Worm (Caenorhabditis elegans) whole organism, midembryonic: ENCODE measurements around the gene mltn-11.

Experiments used
- T22C8.4 ChIP-seq: fragments of 200-800 bp; sonication (Bioruptor generic); IDR thresholded peaks from 2 replicates; pipeline ENCODE4 v1.3.6; 2022; ENCODE audit warnings: missing genetic modification characterization, missing compliant biosample characterization
- cog-1 ChIP-seq: sonication (generic microtip); optimal IDR thresholded peaks from 2 replicates; lab custom pipeline; 2016; ENCODE audit warnings: missing genetic modification characterization, missing compliant biosample characterization
- flt-1 ChIP-seq: fragments of 200-800 bp; sonication (Bioruptor generic); IDR thresholded peaks from 2 replicates; pipeline ENCODE4 v1.3.6; 2022; ENCODE audit warnings: missing genetic modification characterization, missing compliant biosample characterization
- klf-2 ChIP-seq: fragments of 200-800 bp; sonication (Bioruptor generic); conservative IDR thresholded peaks from 2 replicates; pipeline ENCODE4 v1.3.6; 2022; ENCODE audit warnings: missing genetic modification reagents, missing genetic modification characterization, missing compliant biosample characterization
- med-1 ChIP-seq: sonication (generic microtip); optimal IDR thresholded peaks from 2 replicates; lab custom pipeline; 2017; ENCODE audit warnings: missing genetic modification characterization, mild to moderate bottlenecking, missing compliant biosample characterization, antibody characterized with exemption, missing genetic modification reagents; ENCODE audit not compliant: insufficient read depth
- ref-1 ChIP-seq: fragments of 200-800 bp; sonication (Bioruptor generic); conservative IDR thresholded peaks from 2 replicates; pipeline ENCODE4 v1.3.6; 2022; ENCODE audit warnings: missing genetic modification reagents, missing genetic modification characterization, missing compliant biosample characterization
- tab-1 ChIP-seq: fragments of 200-800 bp; sonication (Bioruptor generic); IDR thresholded peaks from 2 replicates; pipeline ENCODE4 v1.3.6; 2022; ENCODE audit warnings: missing genetic modification characterization, missing compliant biosample characterization
- ztf-23 ChIP-seq: fragments of 200-800 bp; sonication (Bioruptor generic); IDR thresholded peaks from 2 replicates; pipeline ENCODE4 v1.3.6; 2022; ENCODE audit warnings: missing genetic modification reagents, missing genetic modification characterization, missing compliant biosample characterization
- ztf-29 ChIP-seq: fragments of 200-800 bp; sonication (Bioruptor generic); IDR thresholded peaks from 2 replicates; pipeline ENCODE4 v1.3.6; 2022; ENCODE audit warnings: missing genetic modification reagents, missing genetic modification characterization, missing compliant biosample characterization

The mltn-11 gene

DNA sequence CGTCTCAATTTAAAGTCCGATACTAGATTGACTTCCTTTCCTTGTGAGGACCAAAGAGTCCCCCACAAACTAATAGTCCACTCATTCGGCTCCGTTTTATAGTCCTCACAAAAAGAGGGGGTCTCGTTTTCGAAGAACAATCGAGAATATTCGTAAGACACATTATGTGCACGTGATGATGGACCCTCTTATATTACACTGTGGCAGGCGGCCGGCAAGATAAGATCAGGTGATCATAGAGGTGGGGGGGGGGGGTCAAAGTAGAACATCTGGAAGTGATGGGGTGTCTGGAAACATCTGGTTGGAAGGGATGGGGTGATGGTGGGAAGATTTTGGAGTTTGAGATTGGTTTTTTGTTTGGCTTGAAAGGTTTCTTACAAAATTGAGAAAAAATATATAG, 37.5 kb upstream of the mltn-11 start:
- TF ChIP-seq ref-1 (no peak), T22C8.4 (no peak), klf-2 (GFP tag; lab: Robert Waterston, UW) (no peak)

DNA sequence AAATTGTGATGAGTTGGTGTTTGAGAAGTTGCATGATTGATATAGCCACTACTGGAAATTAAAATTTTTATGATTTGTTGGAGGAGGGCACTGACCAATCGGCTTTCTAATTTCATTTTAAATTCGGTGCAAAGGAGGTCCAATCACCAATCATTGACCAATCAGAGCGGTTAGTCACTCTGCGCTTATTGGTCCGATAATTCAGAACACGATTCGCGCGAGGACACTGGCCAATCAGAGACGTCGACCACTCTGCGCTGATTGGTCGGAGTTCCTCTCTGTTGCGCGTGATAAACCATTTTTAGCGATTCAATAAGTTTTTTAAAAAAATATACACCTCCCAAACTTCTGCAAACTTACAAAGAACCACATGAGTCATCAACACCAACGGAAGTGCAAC, 36.2 kb upstream of the mltn-11 start:
- no peak for TF ChIP-seq tab-1
- no peak for TF ChIP-seq ztf-29 (GFP tag; lab: Robert Waterston, UW)
- no peak for TF ChIP-seq ztf-23 (GFP tag; lab: Robert Waterston, UW)
- TF ChIP-seq ref-1, result no peak
- TF ChIP-seq med-1 (GFP tag; lab: Kevin White, UChicago), result no peak
- TF ChIP-seq flt-1, result no peak
- TF ChIP-seq T22C8.4, result no peak
- TF ChIP-seq klf-2 (GFP tag; lab: Robert Waterston, UW), result no peak
- TF ChIP-seq cog-1 (tag; lab: Kevin White, UChicago), result no peak

DNA sequence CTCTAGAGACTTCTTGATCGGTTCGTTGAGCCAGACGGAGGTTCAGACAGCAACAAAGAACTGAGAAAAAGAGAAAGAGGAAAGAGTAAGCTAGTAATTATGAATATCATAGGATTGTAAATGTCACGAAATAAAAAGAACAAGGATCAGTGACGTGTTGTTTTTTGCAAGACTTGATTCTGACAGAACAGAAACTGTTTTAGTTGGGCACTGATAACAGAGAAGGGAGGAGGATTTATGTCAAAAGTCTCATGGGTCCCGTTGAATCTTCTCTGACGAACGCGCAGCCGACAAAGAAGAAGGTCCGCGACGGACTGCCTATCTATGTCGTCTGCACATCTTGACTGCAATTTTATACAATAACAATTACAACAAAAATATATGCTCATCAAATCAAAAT, 35.4 kb upstream of the mltn-11 start, which contains the start of gene T03E6.9:
Gene T03E6.9, minus strand, starts transcription at position 101 of the 400 bp plus-strand sequence.
- TF ChIP-seq med-1 (GFP tag; lab: Kevin White, UChicago), result no peak
- no peak for TF ChIP-seq ref-1
- no peak for TF ChIP-seq ztf-29 (GFP tag; lab: Robert Waterston, UW)
- TF ChIP-seq tab-1, result no peak
- no peak for TF ChIP-seq cog-1 (tag; lab: Kevin White, UChicago)
- no peak for TF ChIP-seq flt-1
- TF ChIP-seq klf-2 (GFP tag; lab: Robert Waterston, UW), result no peak
- TF ChIP-seq T22C8.4, result no peak
- no peak for TF ChIP-seq ztf-23 (GFP tag; lab: Robert Waterston, UW)

DNA sequence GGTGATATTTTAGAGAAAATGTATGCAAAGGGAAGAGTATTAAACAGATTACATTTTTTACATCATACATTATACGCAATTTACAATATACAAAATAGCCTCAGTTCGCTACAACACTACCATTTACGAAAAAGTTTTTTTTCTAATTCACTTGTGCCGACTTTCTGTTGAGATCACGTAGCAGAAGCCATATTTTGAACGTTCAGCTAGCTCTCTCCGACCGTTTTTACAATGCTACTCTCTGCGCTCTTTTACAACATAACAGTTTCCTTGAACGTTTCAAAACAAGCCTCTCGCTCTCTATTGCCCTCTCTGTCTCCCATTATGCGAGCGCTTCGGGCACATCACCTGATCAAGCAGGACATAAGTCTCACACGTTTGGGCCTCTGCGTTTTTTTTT, 32.9 kb upstream of the mltn-11 start, which contains the start of gene T03E6.8:
Gene T03E6.8, minus strand, starts transcription at position 101 of the 400 bp plus-strand sequence.
- TF ChIP-seq med-1 (GFP tag; lab: Kevin White, UChicago), result no peak
- TF ChIP-seq T22C8.4, result no peak
- no peak for TF ChIP-seq ztf-29 (GFP tag; lab: Robert Waterston, UW)
- TF ChIP-seq klf-2 (GFP tag; lab: Robert Waterston, UW), result no peak
- TF ChIP-seq ztf-23 (GFP tag; lab: Robert Waterston, UW), result no peak
- no peak for TF ChIP-seq cog-1 (tag; lab: Kevin White, UChicago)
- no peak for TF ChIP-seq tab-1
- no peak for TF ChIP-seq ref-1
- no peak for TF ChIP-seq flt-1

DNA sequence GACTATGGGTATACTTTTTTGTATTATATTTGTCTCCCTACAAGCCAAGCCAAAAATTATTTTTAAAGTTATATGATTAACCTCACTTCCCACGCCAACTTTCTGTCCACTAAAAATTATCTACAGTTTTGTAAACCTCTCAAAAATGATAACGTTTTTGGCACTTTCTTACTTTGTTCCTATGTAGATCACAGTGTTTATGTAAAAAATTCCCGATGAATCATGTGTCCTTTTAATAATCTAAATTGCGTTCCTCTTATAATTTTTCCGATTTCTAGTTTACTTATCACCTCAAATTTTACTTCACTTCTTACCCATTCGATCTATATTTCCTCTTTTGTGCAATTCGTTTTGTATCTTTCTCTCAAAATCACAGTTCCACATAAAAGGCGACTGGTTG, 31.7 kb upstream of the mltn-11 start:
- no peak for TF ChIP-seq tab-1

DNA sequence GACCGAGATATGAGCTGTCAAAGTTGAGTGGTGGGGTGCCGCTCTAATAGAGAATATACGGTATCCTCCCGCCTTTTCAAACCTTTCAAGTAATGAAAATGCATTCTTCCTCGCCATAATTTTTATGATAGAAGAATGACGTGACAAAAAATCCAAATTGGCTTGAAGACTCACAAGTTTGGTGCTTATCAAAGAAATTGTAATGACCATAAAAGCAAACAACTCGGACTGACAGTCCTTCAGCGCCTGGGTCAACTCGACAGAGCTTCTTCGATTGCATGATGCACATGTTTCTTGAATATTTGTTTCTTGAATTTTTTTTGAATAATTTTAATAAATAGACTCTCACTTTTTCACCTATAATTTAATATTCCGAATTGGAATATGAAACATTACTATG, 30.5 kb upstream of the mltn-11 start:
- TF ChIP-seq ztf-29 (GFP tag; lab: Robert Waterston, UW) (no peak), flt-1 (no peak), klf-2 (GFP tag; lab: Robert Waterston, UW) (no peak), T22C8.4 (no peak), cog-1 (tag; lab: Kevin White, UChicago) (no peak)

DNA sequence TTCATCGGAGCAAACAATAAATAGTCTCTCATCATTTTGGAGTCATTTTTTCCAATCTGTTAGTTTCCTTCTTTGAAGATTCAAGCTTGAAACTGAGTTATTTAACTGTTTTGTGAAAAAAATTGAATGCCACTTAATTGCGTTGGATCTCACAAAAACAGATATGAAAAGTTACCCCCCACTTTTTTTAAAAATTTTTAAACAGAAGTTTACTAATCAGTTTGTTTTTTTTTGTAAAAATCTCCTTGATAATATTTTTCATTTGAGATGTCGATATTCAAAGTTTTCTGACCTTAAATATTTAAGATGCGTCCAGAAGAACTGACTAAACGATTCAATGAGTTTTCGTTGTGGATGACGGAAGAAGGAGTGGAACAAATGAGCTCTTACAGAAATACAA, 29.7 kb upstream of the mltn-11 start, which contains the start of gene Y32B12C.1:
Gene Y32B12C.1, plus strand, starts transcription at position 301 of the 400 bp plus-strand sequence.
- TF ChIP-seq klf-2 (GFP tag; lab: Robert Waterston, UW), result no peak
- no peak for TF ChIP-seq flt-1
- TF ChIP-seq ztf-23 (GFP tag; lab: Robert Waterston, UW), result no peak
- TF ChIP-seq tab-1, result no peak
- no peak for TF ChIP-seq T22C8.4
- TF ChIP-seq med-1 (GFP tag; lab: Kevin White, UChicago), result no peak
- TF ChIP-seq ztf-29 (GFP tag; lab: Robert Waterston, UW), result no peak
- no peak for TF ChIP-seq ref-1
- no peak for TF ChIP-seq cog-1 (tag; lab: Kevin White, UChicago)

DNA sequence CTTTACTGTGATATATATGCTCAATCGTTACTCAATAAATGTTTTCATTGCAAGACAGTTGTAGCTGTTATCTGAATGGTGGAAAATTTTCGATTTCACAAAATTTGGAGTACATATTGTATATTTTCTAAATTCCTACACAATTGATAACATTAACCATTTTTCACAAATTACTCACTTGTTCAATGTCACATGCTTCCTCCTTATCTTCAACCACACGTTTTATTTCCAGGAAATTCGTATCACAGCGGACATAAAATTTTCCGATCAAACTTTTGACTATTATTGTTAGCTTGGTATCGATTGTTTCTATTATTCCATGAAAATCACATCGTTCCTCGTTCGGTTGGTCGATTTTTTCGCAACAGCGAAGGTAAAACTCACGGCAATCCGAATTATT, 27.5 kb upstream of the mltn-11 start:
- TF ChIP-seq med-1 (GFP tag; lab: Kevin White, UChicago) (no peak), ztf-29 (GFP tag; lab: Robert Waterston, UW) (no peak), T22C8.4 (no peak), ztf-23 (GFP tag; lab: Robert Waterston, UW) (no peak)

DNA sequence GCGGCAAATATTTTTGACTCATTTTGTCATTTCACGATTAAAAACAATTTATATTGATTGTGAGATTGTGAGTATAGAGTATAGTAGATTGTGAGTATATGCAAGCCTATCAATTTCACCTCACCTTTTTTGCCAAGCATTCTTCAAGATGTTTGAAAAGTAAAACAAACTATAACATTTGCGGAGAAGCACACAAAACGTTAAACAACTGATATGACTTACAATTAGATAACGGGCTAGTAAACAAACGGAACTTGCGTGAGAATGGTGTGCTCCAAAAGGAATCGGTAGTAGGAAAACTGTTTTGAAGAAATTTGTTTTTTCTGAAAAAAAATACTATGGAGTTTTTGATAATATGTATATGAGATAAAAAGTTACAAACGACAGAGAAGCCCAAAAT, 25.9 kb upstream of the mltn-11 start:
- TF ChIP-seq klf-2 (GFP tag; lab: Robert Waterston, UW), result no peak
- no peak for TF ChIP-seq tab-1
- no peak for TF ChIP-seq cog-1 (tag; lab: Kevin White, UChicago)
- TF ChIP-seq med-1 (GFP tag; lab: Kevin White, UChicago), result no peak
- TF ChIP-seq T22C8.4, result no peak
- no peak for TF ChIP-seq ztf-29 (GFP tag; lab: Robert Waterston, UW)
- TF ChIP-seq ztf-23 (GFP tag; lab: Robert Waterston, UW), result no peak
- no peak for TF ChIP-seq ref-1
- no peak for TF ChIP-seq flt-1

DNA sequence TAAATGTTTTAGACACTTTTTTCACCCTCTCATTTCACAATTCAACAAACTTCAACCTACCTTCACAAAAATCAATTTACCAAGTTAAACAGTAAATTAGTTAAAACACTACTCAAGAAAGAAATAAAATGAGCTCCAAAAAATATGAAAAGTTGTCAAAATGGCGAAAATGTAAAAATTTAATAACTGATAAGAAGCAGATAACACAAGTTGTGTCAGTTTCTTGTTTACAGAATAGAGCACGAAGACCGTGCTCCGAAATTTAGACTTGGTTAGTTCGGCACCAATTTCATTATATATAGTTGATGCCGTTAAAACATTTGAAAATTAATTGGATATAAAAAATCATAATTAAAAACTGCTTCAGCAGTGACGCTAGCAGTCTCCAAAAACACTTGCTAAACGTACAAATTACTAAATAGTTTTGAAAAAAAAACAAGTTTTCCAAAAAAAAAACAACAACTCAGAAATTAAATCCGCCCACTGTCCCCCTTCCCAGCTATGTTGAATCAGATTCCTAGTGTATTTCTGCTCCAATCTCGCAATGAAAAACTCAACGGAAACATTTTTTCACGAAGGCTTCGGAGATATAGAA, 25.1 kb upstream of the mltn-11 start, which contains the start of gene srw-54:
Gene srw-54, plus strand, starts transcription at position 545 of the 595 bp plus-strand sequence.
- TF ChIP-seq klf-2 (GFP tag; lab: Robert Waterston, UW), result no peak

DNA sequence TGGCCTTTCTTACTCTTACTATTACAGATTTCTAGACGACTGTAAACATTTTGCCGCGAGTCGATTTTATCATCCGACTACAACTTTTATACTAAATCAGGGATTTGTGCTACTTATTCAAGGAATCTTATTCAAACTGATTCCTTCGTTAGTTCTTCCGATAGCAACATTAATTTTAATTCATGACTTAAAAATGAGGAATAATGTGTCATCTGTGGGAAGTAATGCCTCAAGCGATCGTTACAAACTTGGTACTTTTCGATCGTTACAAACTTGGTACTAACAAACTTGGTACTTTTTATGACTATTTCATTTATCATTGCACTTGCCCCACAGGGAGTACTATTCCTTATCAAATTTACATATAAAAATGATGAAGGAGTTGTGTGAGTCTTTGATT, 18.5 kb upstream of the mltn-11 start, which contains the start of gene Y70C5A.4:
Gene Y70C5A.4, plus strand, starts transcription at position 301 of the 400 bp plus-strand sequence.
- TF ChIP-seq T22C8.4 (no peak), klf-2 (GFP tag; lab: Robert Waterston, UW) (no peak), ztf-29 (GFP tag; lab: Robert Waterston, UW) (no peak), flt-1 (no peak), tab-1 (no peak)
